Worm (Caenorhabditis elegans) whole organism, late embryonic: ENCODE results near the gene C46A5.1.

ENCODE experiments used
- F13H6.1 ChIP-seq: sonication (generic microtip); optimal IDR thresholded peaks from 2 replicates; lab custom pipeline; 2016; ENCODE audit warnings: missing genetic modification characterization, missing compliant biosample characterization
- K02D7.2 ChIP-seq: sonication (generic microtip); optimal IDR thresholded peaks from 2 replicates; lab custom pipeline; 2017; ENCODE audit warnings: mild to moderate bottlenecking, missing genetic modification characterization, missing compliant biosample characterization
- ahr-1 ChIP-seq: sonication (generic microtip); optimal IDR thresholded peaks from 2 replicates; lab custom pipeline; 2016; ENCODE audit warnings: missing genetic modification characterization, missing compliant biosample characterization
- ama-1 ChIP-seq: fragments of 150-350 bp; optimal IDR thresholded peaks from 2 replicates; lab custom pipeline; 2014
- ceh-19 ChIP-seq: fragments of 200-800 bp; sonication (Bioruptor generic); optimal IDR thresholded peaks from 2 replicates; lab custom pipeline; 2018; ENCODE audit warnings: mild to moderate bottlenecking, missing genetic modification characterization, missing compliant biosample characterization
- ceh-2 ChIP-seq: sonication (generic microtip); optimal IDR thresholded peaks from 2 replicates; lab custom pipeline; 2016; ENCODE audit warnings: missing genotype, missing genetic modification characterization, missing compliant biosample characterization
- ceh-22 ChIP-seq: sonication (generic microtip); optimal IDR thresholded peaks from 2 replicates; lab custom pipeline; 2017; ENCODE audit warnings: missing biosample characterization, missing genetic modification characterization
- ceh-24 ChIP-seq: sonication (generic microtip); optimal IDR thresholded peaks from 2 replicates; lab custom pipeline; 2016; ENCODE audit warnings: mild to moderate bottlenecking, missing genetic modification characterization, missing compliant biosample characterization
- ceh-30 ChIP-seq: fragments of 150-350 bp; optimal IDR thresholded peaks from 2 replicates; lab custom pipeline; 2014; ENCODE audit warnings: missing biosample characterization, missing genetic modification characterization
- ceh-31 ChIP-seq: sonication (generic microtip); optimal IDR thresholded peaks from 2 replicates; lab custom pipeline; 2016; ENCODE audit warnings: missing genetic modification characterization, missing compliant biosample characterization
- ceh-45 ChIP-seq: fragments of 200-800 bp; sonication (Bioruptor generic); IDR thresholded peaks from 2 replicates; pipeline ENCODE4 v1.3.6; 2022; ENCODE audit warnings: missing genetic modification reagents, missing genetic modification characterization, missing compliant biosample characterization
- ceh-6 ChIP-seq: fragments of 200-800 bp; sonication (Bioruptor generic); optimal IDR thresholded peaks from 2 replicates; lab custom pipeline; 2018; ENCODE audit warnings: mild to moderate bottlenecking, missing genetic modification characterization, missing compliant biosample characterization
- ceh-9 ChIP-seq: sonication (generic microtip); optimal IDR thresholded peaks from 2 replicates; lab custom pipeline; 2016; ENCODE audit warnings: mild to moderate bottlenecking, missing genetic modification characterization, inconsistent platforms, missing compliant biosample characterization
- che-1 ChIP-seq: sonication (generic microtip); optimal IDR thresholded peaks from 2 replicates; lab custom pipeline; 2016; ENCODE audit warnings: mild to moderate bottlenecking, missing genetic modification characterization, missing compliant biosample characterization
- elt-2 ChIP-seq: sonication (generic microtip); optimal IDR thresholded peaks from 2 replicates; lab custom pipeline; 2016; ENCODE audit warnings: missing genetic modification reagents, missing genetic modification characterization, missing compliant biosample characterization
- fax-1 ChIP-seq: sonication (generic microtip); optimal IDR thresholded peaks from 2 replicates; lab custom pipeline; 2016; ENCODE audit warnings: missing genotype, missing genetic modification characterization, missing compliant biosample characterization
- fkh-10 ChIP-seq: fragments of 150-350 bp; optimal IDR thresholded peaks from 2 replicates; lab custom pipeline; 2014; ENCODE audit warnings: missing biosample characterization, missing genetic modification reagents, missing genetic modification characterization
- fkh-6 ChIP-seq: sonication (generic microtip); optimal IDR thresholded peaks from 2 replicates; lab custom pipeline; 2016; ENCODE audit warnings: missing genetic modification characterization, missing compliant biosample characterization
- hlh-13 ChIP-seq: fragments of 200-800 bp; sonication (Bioruptor generic); optimal IDR thresholded peaks from 2 replicates; lab custom pipeline; 2018; ENCODE audit warnings: mild to moderate bottlenecking, missing genetic modification characterization, missing compliant biosample characterization
- hlh-30 ChIP-seq: sonication (generic microtip); optimal IDR thresholded peaks from 2 replicates; lab custom pipeline; 2017; ENCODE audit warnings: antibody characterized with exemption, missing genetic modification characterization, missing compliant biosample characterization; ENCODE audit not compliant: insufficient read depth
- hlh-8 ChIP-seq: sonication (generic microtip); optimal IDR thresholded peaks from 2 replicates; lab custom pipeline; 2016; ENCODE audit warnings: missing genotype, missing genetic modification characterization, missing compliant biosample characterization
- lim-6 ChIP-seq: sonication (generic microtip); optimal IDR thresholded peaks from 2 replicates; lab custom pipeline; 2016; ENCODE audit warnings: missing genetic modification characterization, missing compliant biosample characterization
- mec-3 ChIP-seq: sonication (generic microtip); optimal IDR thresholded peaks from 2 replicates; lab custom pipeline; 2016; ENCODE audit warnings: borderline replicate concordance, missing genetic modification characterization, missing compliant biosample characterization
- nfya-1 ChIP-seq: sonication (generic microtip); optimal IDR thresholded peaks from 2 replicates; lab custom pipeline; 2017; ENCODE audit warnings: missing genetic modification characterization, mild to moderate bottlenecking, missing compliant biosample characterization, antibody characterized with exemption, moderate library complexity
- nhr-11 ChIP-seq: fragments of 150-350 bp; optimal IDR thresholded peaks from 2 replicates; lab custom pipeline; 2014; ENCODE audit warnings: missing biosample characterization, missing genetic modification characterization
- npax-4 ChIP-seq: sonication (generic microtip); optimal IDR thresholded peaks from 2 replicates; lab custom pipeline; 2016; ENCODE audit warnings: missing genetic modification characterization, missing compliant biosample characterization
- pax-1 ChIP-seq: fragments of 150-350 bp; optimal IDR thresholded peaks from 2 replicates; lab custom pipeline; 2014; ENCODE audit warnings: missing biosample characterization, missing genetic modification characterization
- pha-2 ChIP-seq: sonication (generic microtip); optimal IDR thresholded peaks from 2 replicates; lab custom pipeline; 2017; ENCODE audit warnings: mild to moderate bottlenecking, missing genetic modification characterization, missing compliant biosample characterization
- pha-4 ChIP-seq: fragments of 150-350 bp; optimal IDR thresholded peaks from 2 replicates; lab custom pipeline; 2018; ENCODE audit warnings: missing biosample characterization, missing genetic modification reagents, missing genetic modification characterization
- pqm-1 ChIP-seq: sonication (generic microtip); optimal IDR thresholded peaks from 2 replicates; lab custom pipeline; 2016; ENCODE audit warnings: missing genetic modification characterization, missing compliant biosample characterization
- pros-1 ChIP-seq: fragments of 150-350 bp; optimal IDR thresholded peaks from 2 replicates; lab custom pipeline; 2014; ENCODE audit warnings: missing biosample characterization, missing genetic modification reagents, missing genetic modification characterization
- rnt-1 ChIP-seq: sonication (generic microtip); optimal IDR thresholded peaks from 2 replicates; lab custom pipeline; 2016; ENCODE audit warnings: missing genetic modification characterization, missing compliant biosample characterization
- sox-2 ChIP-seq: fragments of 200-800 bp; sonication (Bioruptor generic); IDR thresholded peaks from 2 replicates; pipeline ENCODE4 v1.3.6; 2022; ENCODE audit warnings: missing genetic modification reagents, missing genetic modification characterization, missing compliant biosample characterization
- tbx-7 ChIP-seq: sonication (generic microtip); optimal IDR thresholded peaks from 2 replicates; lab custom pipeline; 2016; ENCODE audit warnings: missing genotype, missing genetic modification characterization, missing compliant biosample characterization
- ttx-3 ChIP-seq: sonication (generic microtip); optimal IDR thresholded peaks from 2 replicates; lab custom pipeline; 2016; ENCODE audit warnings: missing genetic modification reagents, missing genetic modification characterization, missing compliant biosample characterization
- unc-3 ChIP-seq, 2 experiments: fragments of 200-800 bp in 1 of 2; sonication (Bioruptor generic) in 1 of 2; sonication (generic microtip) in 1 of 2; conservative IDR thresholded peaks in 1 of 2; optimal IDR thresholded peaks in 1 of 2; 2 replicates each; pipeline versions ENCODE4 v1.3.6 to Lab custom; 2016 to 2022; ENCODE audit warnings: missing compliant biosample characterization in 2 of 2, missing genetic modification characterization in 2 of 2, missing genetic modification reagents in 1 of 2
- unc-42 ChIP-seq: sonication (generic microtip); optimal IDR thresholded peaks from 2 replicates; lab custom pipeline; 2016; ENCODE audit warnings: missing genotype, missing genetic modification characterization, missing compliant biosample characterization
- unc-55 ChIP-seq: sonication (generic microtip); optimal IDR thresholded peaks from 2 replicates; lab custom pipeline; 2017; ENCODE audit warnings: missing biosample characterization, missing genetic modification reagents, missing genetic modification characterization
- unc-86 ChIP-seq: sonication (generic microtip); optimal IDR thresholded peaks from 2 replicates; lab custom pipeline; 2016; ENCODE audit warnings: missing genetic modification characterization, missing compliant biosample characterization
- zip-5 ChIP-seq: sonication (generic microtip); optimal IDR thresholded peaks from 2 replicates; lab custom pipeline; 2016; ENCODE audit warnings: missing genetic modification characterization, missing compliant biosample characterization
- ztf-16 ChIP-seq: sonication (generic microtip); optimal IDR thresholded peaks from 2 replicates; lab custom pipeline; 2017; ENCODE audit warnings: missing genetic modification characterization, missing compliant biosample characterization

Gene C46A5.1

ce11 chrIV:7803250-7803649 lies 39.5 kb downstream of the C46A5.1 start, which contains the start of gene C33H5.16:
C33H5.16 (minus strand) TSS chrIV:7803350.
- TF ChIP-seq ahr-1 (tag; lab: Kevin White, UChicago), result no peak
- TF ChIP-seq fkh-6 (tag; lab: Kevin White, UChicago), result no peak
- no peak for TF ChIP-seq nfya-1
- TF ChIP-seq elt-2 (tag; lab: Kevin White, UChicago), result no peak

- TF ChIP-seq ceh-22 (tag; lab: Kevin White, UChicago) (no peak), K02D7.2 (tag; lab: Kevin White, UChicago) (no peak), ama-1 (no peak), hlh-8 (tag; lab: Kevin White, UChicago) (no peak), mec-3 (tag; lab: Kevin White, UChicago) (no peak), sox-2 (GFP tag; lab: Robert Waterston, UW) (no peak), lim-6 (tag; lab: Kevin White, UChicago) (no peak), pax-1 (tag; lab: Kevin White, UChicago) (no peak), unc-86 (tag; lab: Kevin White, UChicago) (no peak), tbx-7 (no peak), pha-2 (tag; lab: Kevin White, UChicago) (no peak), nhr-11 (no peak), ceh-9 (tag; lab: Kevin White, UChicago) (no peak), ceh-45 (GFP tag; lab: Robert Waterston, UW) (no peak)
Measured at ce11 chrIV:7804740-7805139, 41.0 kb downstream of the C46A5.1 start, which contains the start of gene C33H5.2. C33H5.2 (plus strand) TSS chrIV:7805040.

- TF ChIP-seq unc-42 (no peak), ztf-16 (tag; lab: Kevin White, UChicago) (no peak), ceh-30 (no peak)
- TF ChIP-seq, all 69 proteins: peak for 0
Measured at ce11 chrIV:7808583-7808982, 44.9 kb downstream of the C46A5.1 start, which contains the start of gene C33H5.1. C33H5.1 (plus strand) TSS chrIV:7808912.

ce11 chrIV:7812709-7813108 lies 49.0 kb downstream of the C46A5.1 start, which contains the start of gene zgpa-1:
zgpa-1 (minus strand) TSS chrIV:7812809.
- TF ChIP-seq ttx-3 (tag; lab: Kevin White, UChicago) (no peak), F13H6.1 (no peak), ceh-2 (tag; lab: Kevin White, UChicago) (no peak), pqm-1 (no peak), rnt-1 (no peak), lim-6 (tag; lab: Kevin White, UChicago) (no peak), pha-2 (tag; lab: Kevin White, UChicago) (no peak), fax-1 (tag; lab: Kevin White, UChicago) (no peak), pros-1 (tag; lab: Kevin White, UChicago) (no peak), pha-4 (tag; lab: Kevin White, UChicago) (no peak), mec-3 (tag; lab: Kevin White, UChicago) (no peak), nhr-11 (no peak), hlh-13 (GFP tag; lab: Kevin White, UChicago) (no peak), ceh-24 (no peak), ceh-6 (GFP tag; lab: Kevin White, UChicago) (no peak), unc-55 (no peak), che-1 (tag; lab: Kevin White, UChicago) (no peak), sox-2 (GFP tag; lab: Robert Waterston, UW) (no peak), fkh-10 (GFP tag; lab: Kevin White, UChicago) (no peak)

- TF ChIP-seq zip-5 (tag; lab: Kevin White, UChicago), result no peak
- TF ChIP-seq pax-1 (tag; lab: Kevin White, UChicago), result no peak
- peak; percentile 31 for TF ChIP-seq nfya-1
- TF ChIP-seq ztf-16 (tag; lab: Kevin White, UChicago), result no peak
- TF ChIP-seq fax-1 (tag; lab: Kevin White, UChicago), result no peak
- TF ChIP-seq ceh-31 (tag; lab: Kevin White, UChicago), result no peak
- TF ChIP-seq npax-4, result no peak
- TF ChIP-seq hlh-30 (tag; lab: Kevin White, UChicago), result peak; percentile 68
- TF ChIP-seq ceh-19 (GFP tag; lab: Kevin White, UChicago), result no peak
- TF ChIP-seq ceh-22 (tag; lab: Kevin White, UChicago), result no peak
- TF ChIP-seq ama-1, result no peak
- no peak for TF ChIP-seq pha-4 (tag; lab: Kevin White, UChicago)
- TF ChIP-seq hlh-13 (GFP tag; lab: Kevin White, UChicago), result no peak
- TF ChIP-seq F13H6.1, result no peak
- TF ChIP-seq unc-42, result peak; percentile 78
- TF ChIP-seq unc-3 (GFP tag; conservative IDR thresholded peaks at IDR 0.05; lab: Robert Waterston, UW), result no peak
- TF ChIP-seq unc-3 (tag; optimal IDR thresholded peaks at IDR 0.05; lab: Kevin White, UChicago), result no peak
- TF ChIP-seq ceh-9 (tag; lab: Kevin White, UChicago), result no peak
- TF ChIP-seq K02D7.2 (tag; lab: Kevin White, UChicago), result no peak
- TF ChIP-seq ceh-30, result no peak
Measured at ce11 chrIV:7815683-7816183, 52.0 kb downstream of the C46A5.1 start, which contains the start of gene cdgs-1. cdgs-1 (minus strand) TSS chrIV:7815733.
